Fruit fly (Drosophila melanogaster) whole organism, embryonic: ENCODE data around the gene Apt1.

Experiments used
- CG10209 ChIP-seq: fragments of 200-800 bp; sonication (Bioruptor generic); optimal IDR thresholded peaks from 3 replicates; lab custom pipeline; 2017; ENCODE audit warnings: missing biosample characterization, mild to moderate bottlenecking, missing genetic modification characterization, missing genetic modification reagents
- CG10431 ChIP-seq: fragments of 200-800 bp; sonication (Bioruptor generic); optimal IDR thresholded peaks from 3 replicates; lab custom pipeline; 2018; ENCODE audit warnings: missing biosample characterization, mild to moderate bottlenecking, missing genetic modification characterization
- CG10565 ChIP-seq: fragments of 200-800 bp; sonication (Bioruptor generic); optimal IDR thresholded peaks from 3 replicates; lab custom pipeline; 2016; ENCODE audit warnings: missing biosample characterization, mild to moderate bottlenecking, missing genetic modification characterization
- CG10654 ChIP-seq: fragments of 200-800 bp; sonication (Bioruptor generic); optimal IDR thresholded peaks from 2 replicates; lab custom pipeline; 2016; ENCODE audit warnings: missing biosample characterization, missing genetic modification characterization
- CG12155 ChIP-seq: fragments of 200-800 bp; sonication (Bioruptor generic); optimal IDR thresholded peaks from 3 replicates; lab custom pipeline; 2016; ENCODE audit warnings: missing biosample characterization, missing genetic modification characterization
- CG13296 ChIP-seq: fragments of 200-800 bp; sonication (Bioruptor generic); optimal IDR thresholded peaks from 3 replicates; lab custom pipeline; 2018; ENCODE audit warnings: missing biosample characterization, mild to moderate bottlenecking, missing genetic modification characterization
- CG14860 ChIP-seq: fragments of 200-800 bp; sonication (Bioruptor generic); IDR thresholded peaks from 3 replicates; pipeline ENCODE4 v1.3.6; 2022; ENCODE audit warnings: missing biosample characterization, missing genetic modification characterization; ENCODE audit not compliant: partially characterized antibody
- CG15514 ChIP-seq: fragments of 200-800 bp; sonication (Bioruptor generic); optimal IDR thresholded peaks from 3 replicates; lab custom pipeline; 2017; ENCODE audit warnings: missing biosample characterization, missing genetic modification characterization, mild to moderate bottlenecking, moderate library complexity, missing genetic modification reagents
- CG15601 ChIP-seq: fragments of 200-800 bp; sonication (Bioruptor generic); optimal IDR thresholded peaks from 3 replicates; lab custom pipeline; 2019; ENCODE audit warnings: missing biosample characterization, mild to moderate bottlenecking, missing genetic modification characterization, moderate library complexity
- CG15696 ChIP-seq: fragments of 200-800 bp; sonication (Bioruptor generic); optimal IDR thresholded peaks from 2 replicates; lab custom pipeline; 2019; ENCODE audit warnings: missing biosample characterization, mild to moderate bottlenecking, missing genetic modification characterization, moderate library complexity
- CG30020 ChIP-seq: fragments of 200-800 bp; optimal IDR thresholded peaks from 2 replicates; lab custom pipeline; 2019; ENCODE audit warnings: missing biosample characterization, mild to moderate bottlenecking, missing genetic modification characterization, moderate library complexity
- CG31441 ChIP-seq: fragments of 200-800 bp; sonication (Bioruptor generic); IDR thresholded peaks from 2 replicates; pipeline ENCODE4 v1.3.6; 2022; ENCODE audit warnings: missing biosample characterization, missing genetic modification characterization
- CG4707 ChIP-seq: fragments of 200-800 bp; sonication (Bioruptor generic); optimal IDR thresholded peaks from 2 replicates; lab custom pipeline; 2018; ENCODE audit warnings: missing biosample characterization, mild to moderate bottlenecking, missing genetic modification characterization, moderate library complexity
- CG7839 ChIP-seq: fragments of 200-800 bp; sonication (Bioruptor generic); optimal IDR thresholded peaks from 3 replicates; lab custom pipeline; 2018; ENCODE audit warnings: missing biosample characterization, mild to moderate bottlenecking, missing genetic modification characterization, moderate library complexity
- CG8388 ChIP-seq: fragments of 200-800 bp; sonication (Bioruptor generic); optimal IDR thresholded peaks from 2 replicates; lab custom pipeline; 2019; ENCODE audit warnings: missing biosample characterization, mild to moderate bottlenecking, missing genetic modification characterization, moderate library complexity
- CG9727 ChIP-seq: fragments of 200-800 bp; sonication (Bioruptor generic); optimal IDR thresholded peaks from 3 replicates; lab custom pipeline; 2017; ENCODE audit warnings: missing biosample characterization, mild to moderate bottlenecking, missing genetic modification characterization
- Chrac-16 ChIP-seq: fragments of 200-800 bp; sonication (Bioruptor generic); optimal IDR thresholded peaks from 3 replicates; lab custom pipeline; 2016; ENCODE audit warnings: missing biosample characterization, missing genetic modification characterization
- Dad ChIP-seq: fragments of 200-800 bp; sonication (Bioruptor generic); optimal IDR thresholded peaks from 3 replicates; lab custom pipeline; 2016; ENCODE audit warnings: missing biosample characterization, missing genetic modification characterization
- HHEX ChIP-seq: fragments of 200-800 bp; sonication (Bioruptor generic); optimal IDR thresholded peaks from 3 replicates; lab custom pipeline; 2017; ENCODE audit warnings: missing biosample characterization, mild to moderate bottlenecking, missing genetic modification characterization, missing genetic modification reagents
- HLH3B ChIP-seq: fragments of 200-800 bp; sonication (Bioruptor generic); IDR thresholded peaks from 2 replicates; pipeline ENCODE4 v1.3.6; 2022; ENCODE audit warnings: missing biosample characterization, missing genetic modification characterization
- MTF-1 ChIP-seq: fragments of 200-800 bp; sonication (Bioruptor generic); optimal IDR thresholded peaks from 2 replicates; lab custom pipeline; 2018; ENCODE audit warnings: missing biosample characterization, mild to moderate bottlenecking, missing genetic modification characterization, borderline replicate concordance
- Nf-YC ChIP-seq: fragments of 200-800 bp; optimal IDR thresholded peaks from 3 replicates; lab custom pipeline; 2019; ENCODE audit warnings: missing biosample characterization, mild to moderate bottlenecking, missing genetic modification characterization, moderate library complexity
- PHDP ChIP-seq: fragments of 200-800 bp; sonication (Bioruptor generic); optimal IDR thresholded peaks from 3 replicates; lab custom pipeline; 2018; ENCODE audit warnings: missing biosample characterization, mild to moderate bottlenecking, missing genetic modification characterization, moderate library complexity
- Pdp1 ChIP-seq, 2 experiments: fragments of 200-800 bp; sonication (Bioruptor generic); optimal IDR thresholded peaks; 3 replicates each; lab custom pipeline; 2016; ENCODE audit warnings: missing biosample characterization in 2 of 2, missing genetic modification characterization in 2 of 2, mild to moderate bottlenecking in 1 of 2, moderate library complexity in 1 of 2
- Poxn ChIP-seq: fragments of 200-800 bp; sonication (Bioruptor generic); IDR thresholded peaks from 2 replicates; pipeline ENCODE4 v1.3.6; 2022; ENCODE audit warnings: missing biosample characterization, missing genetic modification characterization
- Sry-β ChIP-seq: fragments of 200-800 bp; sonication (Bioruptor generic); optimal IDR thresholded peaks from 2 replicates; lab custom pipeline; 2018; ENCODE audit warnings: missing biosample characterization, mild to moderate bottlenecking, missing genetic modification characterization, moderate library complexity
- bab2 ChIP-seq: fragments of 200-800 bp; sonication (Bioruptor generic); optimal IDR thresholded peaks from 2 replicates; lab custom pipeline; 2016; ENCODE audit warnings: missing biosample characterization, missing genetic modification characterization
- croc ChIP-seq: fragments of 200-800 bp; sonication (Bioruptor generic); conservative IDR thresholded peaks from 3 replicates; pipeline ENCODE4 v1.3.6; 2022; ENCODE audit warnings: missing biosample characterization, missing genetic modification characterization
- cwo ChIP-seq: fragments of 200-800 bp; sonication (Bioruptor generic); optimal IDR thresholded peaks from 3 replicates; lab custom pipeline; 2017; ENCODE audit warnings: missing biosample characterization, missing genetic modification characterization, mild to moderate bottlenecking, moderate library complexity, missing genetic modification reagents
- emc ChIP-seq: fragments of 200-800 bp; sonication (Bioruptor generic); optimal IDR thresholded peaks from 2 replicates; lab custom pipeline; 2016; ENCODE audit warnings: missing biosample characterization, missing genetic modification characterization
- exex ChIP-seq: fragments of 200-800 bp; sonication (Bioruptor generic); optimal IDR thresholded peaks from 4 replicates; lab custom pipeline; 2018; ENCODE audit warnings: missing biosample characterization, mild to moderate bottlenecking, missing genetic modification characterization, moderate library complexity
- inv ChIP-seq: fragments of 200-800 bp; sonication (Bioruptor generic); IDR thresholded peaks from 2 replicates; pipeline ENCODE4 v1.3.6; 2022; ENCODE audit warnings: missing biosample characterization, missing genetic modification characterization; ENCODE audit not compliant: partially characterized antibody
- kay ChIP-seq: fragments of 200-800 bp; sonication (Bioruptor generic); optimal IDR thresholded peaks from 2 replicates; lab custom pipeline; 2016; ENCODE audit warnings: missing biosample characterization, missing genetic modification characterization
- lab ChIP-seq: fragments of 200-800 bp; sonication (Bioruptor generic); optimal IDR thresholded peaks from 3 replicates; lab custom pipeline; 2017; ENCODE audit warnings: missing biosample characterization, missing genetic modification characterization, mild to moderate bottlenecking, moderate library complexity, missing genetic modification reagents
- lov ChIP-seq, 2 experiments: fragments of 200-800 bp in 1 of 2; fragments of >200 bp in 1 of 2; sonication (Bioruptor generic) in 1 of 2; IDR thresholded peaks in 1 of 2; optimal IDR thresholded peaks in 1 of 2; 2 replicates in 1 of 2; 3 replicates in 1 of 2; pipeline versions ENCODE4 v1.3.6 to Lab custom; 2017 to 2022; ENCODE audit warnings: missing biosample characterization in 1 of 2, missing genetic modification characterization in 1 of 2
- nau ChIP-seq: fragments of 200-800 bp; sonication (Bioruptor generic); optimal IDR thresholded peaks from 3 replicates; lab custom pipeline; 2017; ENCODE audit warnings: missing biosample characterization, mild to moderate bottlenecking, missing genetic modification characterization, missing genetic modification reagents
- phol ChIP-seq: fragments of 200-800 bp; sonication (Bioruptor generic); optimal IDR thresholded peaks from 3 replicates; lab custom pipeline; 2018; ENCODE audit warnings: missing biosample characterization, mild to moderate bottlenecking, missing genetic modification characterization, moderate library complexity
- prd ChIP-seq, 3 experiments: fragments of >200 bp in 2 of 3; fragments of 200-800 bp in 1 of 3; sonication (Bioruptor generic) in 1 of 3; optimal IDR thresholded peaks in 2 of 3; IDR thresholded peaks in 1 of 3; 2 replicates in 2 of 3; 3 replicates in 1 of 3; pipeline versions ENCODE4 v1.3.6 to Lab custom; 2017 to 2022; ENCODE audit warnings: missing biosample characterization in 1 of 3, missing genetic modification characterization in 1 of 3
- repo ChIP-seq: fragments of 200-800 bp; sonication (Bioruptor generic); optimal IDR thresholded peaks from 2 replicates; lab custom pipeline; 2016; ENCODE audit warnings: missing biosample characterization, missing genetic modification characterization
- ro ChIP-seq: fragments of 200-800 bp; sonication (Bioruptor generic); IDR thresholded peaks from 2 replicates; pipeline ENCODE4 v1.3.6; 2022; ENCODE audit warnings: missing biosample characterization, missing genetic modification characterization
- sd ChIP-seq: fragments of 200-800 bp; sonication (Bioruptor generic); optimal IDR thresholded peaks from 3 replicates; lab custom pipeline; 2018; ENCODE audit warnings: missing biosample characterization, mild to moderate bottlenecking, missing genetic modification characterization, moderate library complexity
- sens ChIP-seq: fragments of 200-800 bp; sonication (Bioruptor generic); peaks from one replicate; lab custom pipeline; 2016; ENCODE audit warnings: missing biosample characterization, missing genetic modification characterization
- sqz ChIP-seq: fragments of 200-800 bp; sonication (Bioruptor generic); optimal IDR thresholded peaks from 3 replicates; lab custom pipeline; 2018; ENCODE audit warnings: missing biosample characterization, mild to moderate bottlenecking, missing genetic modification characterization
- stc ChIP-seq: fragments of 200-800 bp; sonication (Bioruptor generic); IDR thresholded peaks from 2 replicates; pipeline ENCODE4 v1.3.6; 2022; ENCODE audit warnings: missing biosample characterization, missing genetic modification characterization
- tio ChIP-seq: fragments of 200-800 bp; sonication (Bioruptor generic); optimal IDR thresholded peaks from 2 replicates; lab custom pipeline; 2017; ENCODE audit warnings: missing biosample characterization, missing genetic modification characterization, inconsistent platforms
- tup ChIP-seq: fragments of 200-800 bp; sonication (Bioruptor generic); optimal IDR thresholded peaks from 2 replicates; lab custom pipeline; 2016; ENCODE audit warnings: missing biosample characterization, mild to moderate bottlenecking, missing genetic modification characterization, moderate library complexity

Gene Apt1

DNA sequence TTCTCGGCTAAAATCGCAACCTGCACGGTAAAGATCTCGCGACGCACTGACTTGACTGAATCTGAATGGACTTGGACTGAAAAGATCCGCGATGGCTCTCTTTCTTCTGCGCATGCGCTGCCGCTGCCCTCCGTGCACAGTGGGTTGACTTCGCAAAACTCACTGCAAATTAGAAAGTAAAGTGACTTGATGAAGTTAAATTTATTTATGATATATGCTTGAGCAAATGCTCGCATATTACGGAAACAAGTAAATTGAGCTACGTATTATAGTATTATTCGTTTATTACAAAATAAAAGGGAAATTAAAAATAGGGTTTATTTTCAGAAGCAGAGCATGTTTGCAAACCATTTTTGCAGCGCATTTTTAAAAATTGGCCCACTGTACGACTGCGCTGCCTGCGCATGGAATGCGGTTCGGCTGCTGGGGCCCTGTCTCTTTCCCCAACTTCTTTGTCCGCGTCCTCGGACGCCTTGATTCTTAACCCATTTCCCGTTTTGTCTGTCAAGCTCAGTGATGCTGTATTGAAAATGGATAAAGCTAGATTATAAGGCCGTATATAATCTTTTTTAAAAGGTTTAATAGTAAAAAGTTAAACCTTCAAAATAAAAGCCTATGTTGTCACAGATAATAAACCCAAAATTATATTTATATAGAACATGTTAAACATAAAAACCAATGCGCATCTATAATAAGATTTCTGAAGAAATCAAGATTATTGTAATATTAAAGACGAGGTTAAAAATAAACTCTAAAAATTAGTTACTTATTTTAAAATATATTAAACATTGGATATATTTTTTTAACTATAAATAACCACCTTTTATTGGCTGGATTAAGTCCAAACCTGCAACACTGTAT lies 39.9 kb upstream of the Apt1 start, which contains the start of gene rt (continued):
- TF ChIP-seq CG10565 (no peak), Pdp1 (GFP tag; optimal IDR thresholded peaks at IDR 0.05; lab: Kevin White, UChicago) (peak; percentile 1 to 14), Chrac-16 (peak; percentile 41), Dad (no peak), CG13296 (peak; percentile 29), tio (GFP tag; lab: Kevin White, UChicago) (peak; percentile 42), prd (optimal IDR thresholded peaks at IDR 0.05; lab: Kevin White, UChicago) (no peak), prd (GFP tag; IDR thresholded peaks at IDR 0.05; lab: Robert Waterston, UW) (peak; percentile 61; the same call in 2 of the 3 replicates), CG15601 (tag; lab: Kevin White, UChicago) (peak; percentile 53), exex (tag; lab: Kevin White, UChicago) (no peak), croc (GFP tag; lab: Robert Waterston, UW) (peak; percentile 62), CG4707 (GFP tag; lab: Kevin White, UChicago) (peak; percentile 97), CG31441 (GFP tag; lab: Robert Waterston, UW) (peak; percentile 59), bab2 (GFP tag; lab: Kevin White, UChicago) (peak; percentile 14), CG8388 (GFP tag; lab: Kevin White, UChicago) (peak; percentile 64), CG10431 (GFP tag; lab: Kevin White, UChicago) (peak; percentile 17), lov (optimal IDR thresholded peaks at IDR 0.05; lab: Kevin White, UChicago) (no peak), lov (GFP tag; IDR thresholded peaks at IDR 0.05; lab: Robert Waterston, UW) (no peak), CG10654 (peak; percentile 4), HLH3B (GFP tag; lab: Robert Waterston, UW) (peak; percentile 43; the same call in 1 of the 2 replicates), ro (GFP tag; lab: Robert Waterston, UW) (no peak), Poxn (GFP tag; lab: Robert Waterston, UW) (no peak), cwo (GFP tag; lab: Kevin White, UChicago) (peak; percentile 1), Nf-YC (tag; lab: Kevin White, UChicago) (peak; percentile 21), CG9727 (GFP tag; lab: Kevin White, UChicago) (peak; percentile 64), repo (GFP tag; lab: Kevin White, UChicago) (no peak), CG10209 (peak; percentile 18), CG7839 (tag; lab: Kevin White, UChicago) (peak; percentile 65), emc (GFP tag; lab: Kevin White, UChicago) (no peak), sd (tag; lab: Kevin White, UChicago) (peak; percentile 90), kay (no peak), stc (GFP tag; lab: Robert Waterston, UW) (0 out of 2 replicates have a peak, but pooled peaks have one; percentile 24), tup (no peak), PHDP (peak; percentile 41), CG15514 (GFP tag; lab: Kevin White, UChicago) (no peak), nau (GFP tag; lab: Kevin White, UChicago) (peak; percentile 33), HHEX (peak; percentile 37), CG30020 (peak; percentile 39), phol (peak; percentile 78), sens (peak; percentile 95), inv (GFP tag; lab: Robert Waterston, UW) (no peak), CG12155 (GFP tag; lab: Kevin White, UChicago) (peak; percentile 9), Sry-β (GFP tag; lab: Kevin White, UChicago) (peak; percentile 85), CG15696 (tag; lab: Kevin White, UChicago) (peak; percentile 56), CG14860 (GFP tag; lab: Robert Waterston, UW) (0 out of 3 replicates have a peak, but pooled peaks have one; percentile 30), sqz (GFP tag; lab: Kevin White, UChicago) (peak; percentile 31), lab (GFP tag; lab: Kevin White, UChicago) (peak; percentile 15), MTF-1 (GFP tag; lab: Kevin White, UChicago) (peak; percentile 13)
